Worm (Caenorhabditis elegans) whole organism, L3 larva: ENCODE data around the gene Y53F4B.27.

ENCODE experiments used
- ZK546.5 ChIP-seq: sonication (generic microtip); optimal IDR thresholded peaks from 2 replicates; lab custom pipeline; 2017; ENCODE audit warnings: missing biosample characterization, missing genetic modification characterization
- nhr-67 ChIP-seq: fragments of 150-350 bp; optimal IDR thresholded peaks from 2 replicates; lab custom pipeline; 2014; ENCODE audit warnings: missing biosample characterization, missing genetic modification characterization
- nhr-77 ChIP-seq: fragments of 150-350 bp; optimal IDR thresholded peaks from 2 replicates; lab custom pipeline; 2014; ENCODE audit warnings: missing biosample characterization, missing genetic modification characterization
- zag-1 ChIP-seq: fragments of 150-350 bp; optimal IDR thresholded peaks from 2 replicates; lab custom pipeline; 2014; ENCODE audit warnings: missing biosample characterization, missing genetic modification characterization
- ztf-4 ChIP-seq: fragments of 150-350 bp; optimal IDR thresholded peaks from 2 replicates; lab custom pipeline; 2014; ENCODE audit warnings: missing biosample characterization, missing genetic modification characterization

ce11 chrII:15134332-15134731, 11.4 kb upstream of the Y53F4B.27 start, which contains the start of gene Y53F4B.24:
- no peak for TF ChIP-seq zag-1 (tag; lab: Kevin White, UChicago)
- TF ChIP-seq ztf-4 (tag; lab: Kevin White, UChicago) = no peak
- no peak for TF ChIP-seq nhr-77
- no peak for TF ChIP-seq nhr-67 (tag; lab: Kevin White, UChicago)
- no peak for TF ChIP-seq ZK546.5
